Fruit fly (Drosophila melanogaster) whole organism, adult: ENCODE measurements around the gene f.

Experiments
- CG11617 ChIP-seq: fragments of 200-800 bp; sonication (Bioruptor generic); optimal IDR thresholded peaks from 2 replicates; lab custom pipeline; 2017; ENCODE audit warnings: mild to moderate bottlenecking, missing biosample characterization, missing genetic modification reagents, missing genetic modification characterization
- CG12768 ChIP-seq: fragments of 200-800 bp; sonication (Bioruptor generic); optimal IDR thresholded peaks from 2 replicates; lab custom pipeline; 2017; ENCODE audit warnings: missing biosample characterization, missing genetic modification characterization, mild to moderate bottlenecking, moderate library complexity, missing genetic modification reagents
- CG14711 ChIP-seq: fragments of 200-800 bp; sonication (Bioruptor generic); optimal IDR thresholded peaks from 2 replicates; lab custom pipeline; 2018; ENCODE audit warnings: missing biosample characterization, mild to moderate bottlenecking, missing genetic modification characterization, moderate library complexity
- CG1620 ChIP-seq: fragments of 200-800 bp; sonication (Bioruptor generic); optimal IDR thresholded peaks from 2 replicates; lab custom pipeline; 2016; ENCODE audit warnings: missing biosample characterization, missing genetic modification characterization
- CG33017 ChIP-seq: fragments of 200-800 bp; sonication (Bioruptor generic); optimal IDR thresholded peaks from 2 replicates; lab custom pipeline; 2018; ENCODE audit warnings: missing biosample characterization, mild to moderate bottlenecking, missing genetic modification characterization, moderate library complexity
- CG5204 ChIP-seq: fragments of 200-800 bp; sonication (Bioruptor generic); optimal IDR thresholded peaks from 2 replicates; lab custom pipeline; 2016; ENCODE audit warnings: missing biosample characterization, missing genetic modification characterization
- CG7045 ChIP-seq: fragments of 200-800 bp; sonication (Bioruptor generic); optimal IDR thresholded peaks from 2 replicates; lab custom pipeline; 2017; ENCODE audit warnings: missing biosample characterization, mild to moderate bottlenecking, missing genetic modification characterization
- CG7101 ChIP-seq: fragments of 200-800 bp; sonication (Bioruptor generic); optimal IDR thresholded peaks from 2 replicates; lab custom pipeline; 2018; ENCODE audit warnings: missing biosample characterization, mild to moderate bottlenecking, missing genetic modification characterization, moderate library complexity
- Clk ChIP-seq: fragments of 200-800 bp; sonication (Bioruptor generic); optimal IDR thresholded peaks from 2 replicates; lab custom pipeline; 2017; ENCODE audit warnings: missing biosample characterization, missing genetic modification characterization
- Crg-1 ChIP-seq: fragments of 200-800 bp; sonication (Bioruptor generic); optimal IDR thresholded peaks from 2 replicates; lab custom pipeline; 2016; ENCODE audit warnings: missing biosample characterization, missing genetic modification characterization
- Hr96 ChIP-seq: fragments of 200-800 bp; sonication (Bioruptor generic); optimal IDR thresholded peaks from 2 replicates; lab custom pipeline; 2016; ENCODE audit warnings: missing biosample characterization, missing genetic modification characterization
- Mnt ChIP-seq: fragments of 200-800 bp; sonication (Bioruptor generic); optimal IDR thresholded peaks from 2 replicates; lab custom pipeline; 2016; ENCODE audit warnings: missing biosample characterization, mild to moderate bottlenecking, missing genetic modification characterization
- bab1 ChIP-seq: fragments of 200-800 bp; sonication (Bioruptor generic); optimal IDR thresholded peaks from 3 replicates; lab custom pipeline; 2019; ENCODE audit warnings: missing biosample characterization, mild to moderate bottlenecking, missing genetic modification characterization, moderate library complexity
- cic ChIP-seq: fragments of 200-800 bp; sonication (Bioruptor generic); optimal IDR thresholded peaks from 2 replicates; lab custom pipeline; 2017; ENCODE audit warnings: missing biosample characterization, mild to moderate bottlenecking, missing genetic modification characterization, moderate library complexity
- cnc ChIP-seq, 2 experiments: fragments of >200 bp; optimal IDR thresholded peaks; 2 replicates each; lab custom pipeline; 2017
- kay ChIP-seq: fragments of 200-800 bp; sonication (Bioruptor generic); peaks from one replicate; lab custom pipeline; 2016; ENCODE audit warnings: missing biosample characterization, missing genetic modification characterization, borderline replicate concordance
- ovo ChIP-seq: fragments of 200-800 bp; sonication (Bioruptor generic); optimal IDR thresholded peaks from 2 replicates; lab custom pipeline; 2016; ENCODE audit warnings: missing biosample characterization, missing genetic modification characterization
- pad ChIP-seq: fragments of 200-800 bp; sonication (Bioruptor generic); optimal IDR thresholded peaks from 3 replicates; lab custom pipeline; 2017; ENCODE audit warnings: missing biosample characterization, missing genetic modification characterization, mild to moderate bottlenecking, moderate library complexity, missing genetic modification reagents
- tj ChIP-seq: fragments of 200-800 bp; sonication (Bioruptor generic); optimal IDR thresholded peaks from 3 replicates; lab custom pipeline; 2017; ENCODE audit warnings: missing biosample characterization, mild to moderate bottlenecking, missing genetic modification characterization, moderate library complexity
- toe ChIP-seq: fragments of 200-800 bp; sonication (Bioruptor generic); optimal IDR thresholded peaks from 2 replicates; lab custom pipeline; 2016; ENCODE audit warnings: missing biosample characterization, missing genetic modification characterization

The f gene

dm6 chrX:17237421-17237820 is 4.7 kb downstream of the f start:
- no peak for TF ChIP-seq CG33017 (tag; lab: Kevin White, UChicago)
- no peak for TF ChIP-seq CG14711 (tag; lab: Kevin White, UChicago)
- no peak for TF ChIP-seq CG11617
- TF ChIP-seq CG1620: no peak

dm6 chrX:17244854-17245253 is 12.1 kb downstream of the f start, which contains the start of gene CG8915:
Gene CG8915 (minus strand): TSS chrX:17245001.
- TF ChIP-seq CG33017 (tag; lab: Kevin White, UChicago) (no peak), toe (GFP tag; lab: Kevin White, UChicago) (no peak), CG5204 (GFP tag; lab: Kevin White, UChicago) (peak; percentile 2), bab1 (peak; percentile 42), cic (GFP tag; lab: Kevin White, UChicago) (no peak), Clk (GFP tag; lab: Kevin White, UChicago) (no peak), pad (GFP tag; lab: Kevin White, UChicago) (no peak), Crg-1 (no peak)

dm6 chrX:17246916-17247315 is 14.2 kb downstream of the f start, which contains the start of gene CG42854:
Gene CG42854 (minus strand): TSS chrX:17247016.
- TF ChIP-seq toe (GFP tag; lab: Kevin White, UChicago) (no peak), kay (GFP tag; lab: Kevin White, UChicago) (no peak), CG7101 (tag; lab: Kevin White, UChicago) (no peak)

dm6 chrX:17249326-17249725 is 16.6 kb downstream of the f start, which contains the start of gene CG8675:
Gene CG8675 (minus strand): TSS chrX:17249502.
- TF ChIP-seq Mnt (peak; percentile 41), CG14711 (tag; lab: Kevin White, UChicago) (no peak)

- TF ChIP-seq ovo (GFP tag; lab: Kevin White, UChicago): no peak
- no peak for TF ChIP-seq pad (GFP tag; lab: Kevin White, UChicago)
- TF ChIP-seq Hr96: no peak
- TF ChIP-seq cnc (optimal IDR thresholded peaks at IDR 0.05; lab: Kevin White, UChicago): no peak
- TF ChIP-seq CG11617: no peak
- TF ChIP-seq Clk (GFP tag; lab: Kevin White, UChicago): no peak
These were observed 21.4 kb downstream of the f start for dm6 chrX:17254094-17254493.

- TF ChIP-seq CG12768 (GFP tag; lab: Kevin White, UChicago) (no peak), ovo (GFP tag; lab: Kevin White, UChicago) (no peak), tj (GFP tag; lab: Kevin White, UChicago) (no peak), bab1 (no peak)
These were observed 22.9 kb downstream of the f start for dm6 chrX:17255677-17256076.

- TF ChIP-seq CG7045 (no peak), ovo (GFP tag; lab: Kevin White, UChicago) (no peak), tj (GFP tag; lab: Kevin White, UChicago) (no peak), CG14711 (tag; lab: Kevin White, UChicago) (no peak), cic (GFP tag; lab: Kevin White, UChicago) (no peak), Crg-1 (no peak), CG11617 (no peak), Hr96 (no peak), CG33017 (tag; lab: Kevin White, UChicago) (no peak), CG7101 (tag; lab: Kevin White, UChicago) (no peak), Mnt (no peak), CG5204 (GFP tag; lab: Kevin White, UChicago) (no peak), Clk (GFP tag; lab: Kevin White, UChicago) (no peak), CG1620 (no peak), kay (GFP tag; lab: Kevin White, UChicago) (no peak), CG12768 (GFP tag; lab: Kevin White, UChicago) (no peak)
These were observed 29.3 kb downstream of the f start for dm6 chrX:17262049-17262448.

dm6 chrX:17265402-17266028 is 32.8 kb downstream of the f start:
- no peak for TF ChIP-seq Hr96
- TF ChIP-seq toe (GFP tag; lab: Kevin White, UChicago): no peak
- TF ChIP-seq Clk (GFP tag; lab: Kevin White, UChicago): no peak
- TF ChIP-seq CG14711 (tag; lab: Kevin White, UChicago): no peak
- no peak for TF ChIP-seq cic (GFP tag; lab: Kevin White, UChicago)
- no peak for TF ChIP-seq pad (GFP tag; lab: Kevin White, UChicago)
- no peak for TF ChIP-seq CG7045
- TF ChIP-seq CG11617: no peak
- TF ChIP-seq CG7101 (tag; lab: Kevin White, UChicago): no peak
- TF ChIP-seq CG1620: no peak
- no peak for TF ChIP-seq kay (GFP tag; lab: Kevin White, UChicago)
- TF ChIP-seq CG33017 (tag; lab: Kevin White, UChicago): no peak
- no peak for TF ChIP-seq cnc (optimal IDR thresholded peaks at IDR 0.05; lab: Kevin White, UChicago)
